Fruit fly (Drosophila melanogaster) whole organism, prepupa: ENCODE results near the gene CG14823.

Experiments
- CG10631 ChIP-seq: fragments of 200-800 bp; sonication (Bioruptor generic); optimal IDR thresholded peaks from 2 replicates; lab custom pipeline; 2016; ENCODE audit warnings: missing biosample characterization, missing genetic modification characterization
- CG11762 ChIP-seq: fragments of 200-800 bp; sonication (Bioruptor generic); optimal IDR thresholded peaks from 3 replicates; lab custom pipeline; 2016; ENCODE audit warnings: missing biosample characterization, missing genetic modification characterization; ENCODE audit not compliant: insufficient read depth
- CG11902 ChIP-seq: fragments of 200-800 bp; sonication (Bioruptor generic); optimal IDR thresholded peaks from 3 replicates; lab custom pipeline; 2016; ENCODE audit warnings: missing biosample characterization, missing genetic modification characterization
- CG16779 ChIP-seq: fragments of 200-800 bp; sonication (Bioruptor generic); optimal IDR thresholded peaks from 3 replicates; lab custom pipeline; 2017; ENCODE audit warnings: missing biosample characterization, mild to moderate bottlenecking, missing genetic modification characterization
- Eip78C ChIP-seq: fragments of 200-800 bp; sonication (Bioruptor generic); peaks from one replicate; lab custom pipeline; 2016; ENCODE audit warnings: missing biosample characterization, missing genetic modification characterization
- Lpt ChIP-seq: fragments of 200-800 bp; sonication (Bioruptor generic); optimal IDR thresholded peaks from 3 replicates; lab custom pipeline; 2016; ENCODE audit warnings: missing biosample characterization, missing genetic modification characterization
- spab ChIP-seq: fragments of 200-800 bp; sonication (Bioruptor generic); optimal IDR thresholded peaks from 2 replicates; lab custom pipeline; 2017; ENCODE audit warnings: missing biosample characterization, mild to moderate bottlenecking, missing genetic modification characterization, missing genetic modification reagents
- vri ChIP-seq: fragments of 200-800 bp; sonication (Bioruptor generic); optimal IDR thresholded peaks from 3 replicates; lab custom pipeline; 2016; ENCODE audit warnings: missing biosample characterization, mild to moderate bottlenecking, missing genetic modification characterization

DNA sequence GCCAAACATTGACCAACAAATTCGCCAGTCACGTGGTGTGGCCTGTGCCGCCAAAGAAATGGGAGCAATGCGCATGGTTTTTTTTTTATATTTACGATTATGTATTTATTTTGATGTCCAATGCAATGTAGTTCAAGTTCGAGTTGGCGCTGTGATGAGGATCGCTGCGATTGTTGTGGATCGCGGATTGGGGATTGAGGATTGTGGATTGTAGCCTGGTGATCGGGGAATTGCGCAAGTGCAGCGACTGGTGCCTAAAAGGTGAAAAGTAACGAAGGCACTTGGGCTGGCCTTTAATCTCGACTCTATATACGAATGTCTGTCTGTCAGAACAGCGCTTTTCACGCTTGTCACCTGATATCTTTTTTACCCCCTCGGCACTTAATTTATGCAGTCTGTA is 38.4 kb downstream of the CG14823 start:
- TF ChIP-seq CG11762 (no peak), vri (no peak), CG10631 (GFP tag; lab: Kevin White, UChicago) (no peak), Lpt (no peak), CG16779 (no peak), CG11902 (GFP tag; lab: Kevin White, UChicago) (no peak), Eip78C (GFP tag; lab: Kevin White, UChicago) (peak; percentile 17), spab (no peak)
